Fruit fly (Drosophila melanogaster) whole organism: ENCODE data around the gene Kcmf1.
A peak's percentile ranks its signal among the peaks of the same experiment; 100 is the strongest.

ENCODE experiments used
- CG8478 ChIP-seq: fragments of >200 bp; optimal IDR thresholded peaks from 2 replicates; lab custom pipeline; 2018; ENCODE audit warnings: inconsistent platforms
- Dll ChIP-seq: fragments of >200 bp; optimal IDR thresholded peaks from 2 replicates; lab custom pipeline; 2017
- EcR ChIP-seq, 2 experiments: fragments of >200 bp; optimal IDR thresholded peaks; 2 replicates each; lab custom pipeline; 2017; ENCODE audit warnings: missing biosample characterization in 2 of 2, missing genetic modification characterization in 2 of 2, missing genetic modification reagents in 2 of 2
- pan ChIP-seq: fragments of >200 bp; optimal IDR thresholded peaks from 2 replicates; lab custom pipeline; 2017
- psq ChIP-seq: fragments of >200 bp; optimal IDR thresholded peaks from 2 replicates; lab custom pipeline; 2017
- usp ChIP-seq: fragments of >200 bp; optimal IDR thresholded peaks from 2 replicates; lab custom pipeline; 2017; ENCODE audit warnings: missing biosample characterization, missing genetic modification characterization, mixed read lengths

The Kcmf1 gene

dm6 chr3R:8992928-8993579 is 21.7 kb downstream of the Kcmf1 start, which contains the start of gene CG11975:
Gene CG11975 (plus strand): TSS chr3R:8993253.
- TF ChIP-seq pan (no peak), psq (lab: Kevin White, UChicago) (no peak), EcR (GFP tag; optimal IDR thresholded peaks at IDR 0.05; lab: Kevin White, UChicago) (no peak), CG8478 (lab: Kevin White, UChicago) (no peak), usp (GFP tag; lab: Kevin White, UChicago) (no peak), Dll (lab: Kevin White, UChicago) (no peak)

- no peak for TF ChIP-seq psq (lab: Kevin White, UChicago)
- TF ChIP-seq EcR (GFP tag; optimal IDR thresholded peaks at IDR 0.05; lab: Kevin White, UChicago): no peak
- no peak for TF ChIP-seq Dll (lab: Kevin White, UChicago)
- no peak for TF ChIP-seq CG8478 (lab: Kevin White, UChicago)
- TF ChIP-seq pan: no peak
- TF ChIP-seq usp (GFP tag; lab: Kevin White, UChicago): no peak
These were observed 30.1 kb downstream of the Kcmf1 start, which contains the start of gene CG11970 for dm6 chr3R:8984602-8985074. Gene CG11970 (plus strand): TSS chr3R:8984718.

- TF ChIP-seq EcR (GFP tag; optimal IDR thresholded peaks at IDR 0.05; lab: Kevin White, UChicago) (no peak), CG8478 (lab: Kevin White, UChicago) (no peak), Dll (lab: Kevin White, UChicago) (no peak), pan (no peak), psq (lab: Kevin White, UChicago) (no peak), usp (GFP tag; lab: Kevin White, UChicago) (no peak)
These were observed 30.6 kb downstream of the Kcmf1 start, which contains the start of gene RagA-B for dm6 chr3R:8984141-8984540. Gene RagA-B (minus strand): TSS chr3R:8984315.

- TF ChIP-seq usp (GFP tag; lab: Kevin White, UChicago): no peak
- no peak for TF ChIP-seq EcR (GFP tag; optimal IDR thresholded peaks at IDR 0.05; lab: Kevin White, UChicago)
- TF ChIP-seq pan: no peak
- TF ChIP-seq CG8478 (lab: Kevin White, UChicago): no peak
- TF ChIP-seq Dll (lab: Kevin White, UChicago): no peak
- TF ChIP-seq psq (lab: Kevin White, UChicago): no peak
These were observed 33.3 kb downstream of the Kcmf1 start for dm6 chr3R:8981209-8981996.

dm6 chr3R:8980776-8981165 is 33.9 kb downstream of the Kcmf1 start, which contains the start of gene CAHbeta:
Gene CAHbeta (plus strand): TSS chr3R:8980860.
- TF ChIP-seq Dll (lab: Kevin White, UChicago): no peak
- no peak for TF ChIP-seq CG8478 (lab: Kevin White, UChicago)
- no peak for TF ChIP-seq psq (lab: Kevin White, UChicago)
- no peak for TF ChIP-seq pan

dm6 chr3R:8979850-8980775 is 34.6 kb downstream of the Kcmf1 start:
- TF ChIP-seq pan (no peak), Dll (lab: Kevin White, UChicago) (no peak), psq (lab: Kevin White, UChicago) (no peak), EcR (GFP tag; optimal IDR thresholded peaks at IDR 0.05; lab: Kevin White, UChicago) (no peak), usp (GFP tag; lab: Kevin White, UChicago) (no peak), CG8478 (lab: Kevin White, UChicago) (no peak)

- TF ChIP-seq usp (GFP tag; lab: Kevin White, UChicago): no peak
These were observed 35.9 kb downstream of the Kcmf1 start for dm6 chr3R:8978768-8979167.

dm6 chr3R:8976073-8976593 is 38.6 kb downstream of the Kcmf1 start:
- TF ChIP-seq EcR (GFP tag; optimal IDR thresholded peaks at IDR 0.05; lab: Kevin White, UChicago) (no peak), usp (GFP tag; lab: Kevin White, UChicago) (no peak), psq (lab: Kevin White, UChicago) (no peak), pan (no peak), Dll (lab: Kevin White, UChicago) (no peak)

dm6 chr3R:8971794-8972193 is 42.9 kb downstream of the Kcmf1 start:
- TF ChIP-seq EcR (GFP tag; optimal IDR thresholded peaks at IDR 0.05; lab: Kevin White, UChicago): no peak
- peak; percentile 40 for TF ChIP-seq Dll (lab: Kevin White, UChicago)

dm6 chr3R:8970707-8971106 is 44.0 kb downstream of the Kcmf1 start:
- TF ChIP-seq CG8478 (lab: Kevin White, UChicago) (no peak), psq (lab: Kevin White, UChicago) (no peak), Dll (lab: Kevin White, UChicago) (no peak), usp (GFP tag; lab: Kevin White, UChicago) (no peak), pan (no peak), EcR (GFP tag; optimal IDR thresholded peaks at IDR 0.05; lab: Kevin White, UChicago) (no peak)

dm6 chr3R:8969926-8970306 is 44.8 kb downstream of the Kcmf1 start:
- TF ChIP-seq psq (lab: Kevin White, UChicago) (no peak), EcR (GFP tag; optimal IDR thresholded peaks at IDR 0.05; lab: Kevin White, UChicago) (no peak), pan (no peak), Dll (lab: Kevin White, UChicago) (no peak), CG8478 (lab: Kevin White, UChicago) (no peak), usp (GFP tag; lab: Kevin White, UChicago) (no peak)
